Worm (Caenorhabditis elegans) whole organism, L1 larva: ENCODE results near the gene Y46E12BL.2.

Experiments
- ama-1 ChIP-seq: fragments of 150-350 bp; optimal IDR thresholded peaks from 2 replicates; lab custom pipeline; 2014
- fkh-10 ChIP-seq: sonication (generic microtip); optimal IDR thresholded peaks from 2 replicates; lab custom pipeline; 2017; ENCODE audit warnings: missing biosample characterization, missing genetic modification reagents, missing genetic modification characterization
- snpc-4 ChIP-seq: fragments of 150-350 bp; optimal IDR thresholded peaks from 2 replicates; lab custom pipeline; 2014; ENCODE audit warnings: missing biosample characterization, missing genetic modification characterization
- swsn-7 ChIP-seq: sonication (generic microtip); optimal IDR thresholded peaks from 2 replicates; lab custom pipeline; 2016; ENCODE audit warnings: missing genetic modification characterization, missing compliant biosample characterization
- tlp-1 ChIP-seq: fragments of 150-350 bp; optimal IDR thresholded peaks from 2 replicates; lab custom pipeline; 2014; ENCODE audit warnings: missing biosample characterization, missing genetic modification characterization

DNA sequence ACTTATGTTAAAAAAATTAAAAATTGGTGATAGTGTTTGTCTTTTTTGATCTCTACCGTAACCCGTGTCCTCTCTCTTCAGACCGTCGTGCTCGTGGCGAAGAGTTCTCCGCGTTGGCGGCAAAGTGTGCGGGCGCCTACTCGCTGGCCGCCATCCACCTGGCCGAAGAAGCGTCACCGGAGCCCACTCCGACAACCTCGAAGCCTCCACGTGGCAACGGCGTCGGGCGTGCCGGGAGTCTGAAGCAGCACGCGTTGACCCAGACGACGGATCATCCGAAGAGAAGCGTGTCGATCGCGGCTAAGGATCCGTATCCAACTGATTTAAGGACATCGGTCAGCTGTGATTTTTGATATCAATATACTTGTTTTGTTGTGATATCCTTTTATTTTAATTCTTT is 40.2 kb downstream of the Y46E12BL.2 start:
- no peak for TF ChIP-seq tlp-1
- no peak for TF ChIP-seq fkh-10 (GFP tag; lab: Kevin White, UChicago)
- TF ChIP-seq swsn-7, result no peak
- TF ChIP-seq ama-1, result no peak
- no peak for TF ChIP-seq snpc-4 (tag; lab: Kevin White, UChicago)
